Worm (Caenorhabditis elegans) whole organism, early embryonic: ENCODE data around the gene F40G9.19.

ENCODE experiments used
- B0310.2 ChIP-seq: sonication (generic microtip); optimal IDR thresholded peaks from 2 replicates; lab custom pipeline; 2016; ENCODE audit warnings: mild to moderate bottlenecking, missing genetic modification characterization, missing compliant biosample characterization
- F13C5.2 ChIP-seq: sonication (generic microtip); optimal IDR thresholded peaks from 2 replicates; lab custom pipeline; 2017; ENCODE audit warnings: mild to moderate bottlenecking, missing genetic modification characterization, inconsistent platforms, missing compliant biosample characterization
- aly-1 ChIP-seq: sonication (generic microtip); optimal IDR thresholded peaks from 2 replicates; lab custom pipeline; 2016; ENCODE audit warnings: missing genetic modification characterization, missing compliant biosample characterization
- ama-1 ChIP-seq: fragments of 150-350 bp; optimal IDR thresholded peaks from 2 replicates; lab custom pipeline; 2014
- ceh-13 ChIP-seq: fragments of 200-800 bp; sonication (Bioruptor generic); optimal IDR thresholded peaks from 2 replicates; lab custom pipeline; 2018; ENCODE audit warnings: mild to moderate bottlenecking, missing genetic modification characterization, missing compliant biosample characterization
- ceh-36 ChIP-seq: sonication (generic microtip); optimal IDR thresholded peaks from 2 replicates; lab custom pipeline; 2016; ENCODE audit warnings: missing genetic modification characterization, inconsistent platforms, missing compliant biosample characterization
- ets-7 ChIP-seq: sonication (generic microtip); optimal IDR thresholded peaks from 2 replicates; lab custom pipeline; 2016; ENCODE audit warnings: missing genotype, missing genetic modification characterization, missing compliant biosample characterization
- flt-1 ChIP-seq: fragments of 200-800 bp; sonication (Bioruptor generic); IDR thresholded peaks from 2 replicates; pipeline ENCODE4 v1.3.6; 2022; ENCODE audit warnings: missing genetic modification characterization, missing compliant biosample characterization
- pes-1 ChIP-seq: fragments of 200-800 bp; sonication (Bioruptor generic); IDR thresholded peaks from 2 replicates; pipeline ENCODE4 v1.3.6; 2022; ENCODE audit warnings: missing genetic modification reagents, missing genetic modification characterization, missing compliant biosample characterization
- scrt-1 ChIP-seq: fragments of 200-800 bp; sonication (Bioruptor generic); IDR thresholded peaks from 2 replicates; pipeline ENCODE4 v1.3.6; 2022; ENCODE audit warnings: missing genetic modification characterization, missing compliant biosample characterization
- sea-1 ChIP-seq: fragments of 200-800 bp; sonication (Bioruptor generic); conservative IDR thresholded peaks from 2 replicates; pipeline ENCODE4 v1.3.6; 2022; ENCODE audit warnings: missing genetic modification characterization, missing compliant biosample characterization
- tbx-11 ChIP-seq: fragments of 200-800 bp; sonication (Bioruptor generic); IDR thresholded peaks from 2 replicates; pipeline ENCODE4 v1.3.6; 2022; ENCODE audit warnings: missing genetic modification characterization, missing compliant biosample characterization
- tbx-37 ChIP-seq: fragments of 200-800 bp; sonication (Bioruptor generic); conservative IDR thresholded peaks from 2 replicates; pipeline ENCODE4 v1.3.6; 2022; ENCODE audit warnings: missing genetic modification reagents, missing genetic modification characterization, missing compliant biosample characterization
- tra-4 ChIP-seq: sonication (generic microtip); optimal IDR thresholded peaks from 2 replicates; lab custom pipeline; 2017; ENCODE audit warnings: missing genetic modification characterization, missing compliant biosample characterization

- TF ChIP-seq pes-1 (GFP tag; lab: Robert Waterston, UW) (no peak), F13C5.2 (tag; lab: Kevin White, UChicago) (no peak), scrt-1 (no peak), sea-1 (no peak), flt-1 (GFP tag; lab: Robert Waterston, UW) (no peak), ceh-13 (GFP tag; lab: Kevin White, UChicago) (no peak), ceh-36 (no peak), tra-4 (tag; lab: Kevin White, UChicago) (no peak), tbx-37 (GFP tag; lab: Robert Waterston, UW) (no peak), ama-1 (lab: Kevin White, UChicago) (no peak), B0310.2 (tag; lab: Kevin White, UChicago) (no peak), aly-1 (no peak), ets-7 (tag; lab: Kevin White, UChicago) (no peak), tbx-11 (GFP tag; lab: Robert Waterston, UW) (no peak)
Observed at ce11 chrIII:188426-188888, 14.9 kb downstream of the F40G9.19 start, which contains the start of gene ubc-20.
